Worm (Caenorhabditis elegans) whole organism, late embryonic: Measurements from ENCODE around the gene ttbk-2.2.

ENCODE experiments used
- dve-1 ChIP-seq: sonication (generic microtip); optimal IDR thresholded peaks from 2 replicates; lab custom pipeline; 2017; ENCODE audit warnings: antibody characterized with exemption, mild to moderate bottlenecking, missing genetic modification characterization, missing compliant biosample characterization
- elt-2 ChIP-seq: sonication (generic microtip); optimal IDR thresholded peaks from 2 replicates; lab custom pipeline; 2016; ENCODE audit warnings: missing genetic modification reagents, missing genetic modification characterization, missing compliant biosample characterization
- fkh-10 ChIP-seq: fragments of 150-350 bp; optimal IDR thresholded peaks from 2 replicates; lab custom pipeline; 2014; ENCODE audit warnings: missing biosample characterization, missing genetic modification reagents, missing genetic modification characterization

- TF ChIP-seq fkh-10 (GFP tag; lab: Kevin White, UChicago): no peak
- no peak for TF ChIP-seq dve-1 (tag; lab: Kevin White, UChicago)
- no peak for TF ChIP-seq elt-2 (tag; lab: Kevin White, UChicago)
These were observed 11.1 kb upstream of the ttbk-2.2 start for ce11 chrIV:5077918-5078317.
